Fruit fly (Drosophila melanogaster) whole organism, embryonic: ENCODE data around the gene Obp99c.
A peak's percentile ranks its signal among the peaks of the same experiment; 100 is the strongest.

ENCODE experiments used
- Antp ChIP-seq: fragments of 200-800 bp; sonication (Bioruptor generic); optimal IDR thresholded peaks from 3 replicates; lab custom pipeline; 2016; ENCODE audit warnings: missing biosample characterization, missing genetic modification characterization
- CG10147 ChIP-seq: fragments of 200-800 bp; sonication (Bioruptor generic); optimal IDR thresholded peaks from 2 replicates; lab custom pipeline; 2019; ENCODE audit warnings: missing biosample characterization, mild to moderate bottlenecking, missing genetic modification characterization, moderate library complexity
- CG11696 ChIP-seq: fragments of 200-800 bp; sonication (Bioruptor generic); IDR thresholded peaks from 2 replicates; pipeline ENCODE4 v1.3.6; 2022; ENCODE audit warnings: missing biosample characterization, missing genetic modification characterization
- CG12104 ChIP-seq: fragments of 200-800 bp; sonication (Bioruptor generic); optimal IDR thresholded peaks from 3 replicates; lab custom pipeline; 2016; ENCODE audit warnings: missing biosample characterization, missing genetic modification characterization
- CG12219 ChIP-seq: fragments of 200-800 bp; sonication (Bioruptor generic); optimal IDR thresholded peaks from 3 replicates; lab custom pipeline; 2018; ENCODE audit warnings: missing biosample characterization, mild to moderate bottlenecking, missing genetic modification characterization
- CG1233 ChIP-seq: fragments of 200-800 bp; sonication (Bioruptor generic); optimal IDR thresholded peaks from 4 replicates; lab custom pipeline; 2018; ENCODE audit warnings: missing biosample characterization, mild to moderate bottlenecking, missing genetic modification characterization
- CG12391 ChIP-seq: fragments of 200-800 bp; sonication (Bioruptor generic); optimal IDR thresholded peaks from 3 replicates; lab custom pipeline; 2018; ENCODE audit warnings: missing biosample characterization, mild to moderate bottlenecking, missing genetic modification characterization, moderate library complexity
- CG13123 ChIP-seq: fragments of 200-800 bp; sonication (Bioruptor generic); optimal IDR thresholded peaks from 2 replicates; lab custom pipeline; 2016; ENCODE audit warnings: missing biosample characterization, missing genetic modification characterization
- CG13424 ChIP-seq: fragments of 200-800 bp; sonication (Bioruptor generic); optimal IDR thresholded peaks from 2 replicates; lab custom pipeline; 2019; ENCODE audit warnings: missing biosample characterization, mild to moderate bottlenecking, missing genetic modification characterization, moderate library complexity
- CG15269 ChIP-seq: fragments of 200-800 bp; sonication (Bioruptor generic); optimal IDR thresholded peaks from 2 replicates; lab custom pipeline; 2018; ENCODE audit warnings: missing biosample characterization, mild to moderate bottlenecking, missing genetic modification characterization, moderate library complexity
- CG18619 ChIP-seq: fragments of 200-800 bp; sonication (Bioruptor generic); optimal IDR thresholded peaks from 3 replicates; lab custom pipeline; 2017; ENCODE audit warnings: missing biosample characterization, mild to moderate bottlenecking, missing genetic modification characterization
- CG2116 ChIP-seq: fragments of 200-800 bp; sonication (Bioruptor generic); optimal IDR thresholded peaks from 3 replicates; lab custom pipeline; 2018; ENCODE audit warnings: missing biosample characterization, mild to moderate bottlenecking, missing genetic modification characterization
- CG2129 ChIP-seq: fragments of 200-800 bp; sonication (Bioruptor generic); IDR thresholded peaks from 2 replicates; pipeline ENCODE4 v1.3.6; 2022; ENCODE audit warnings: missing biosample characterization, missing genetic modification characterization; ENCODE audit not compliant: partially characterized antibody
- CG3995 ChIP-seq: fragments of 200-800 bp; sonication (Bioruptor generic); optimal IDR thresholded peaks from 3 replicates; lab custom pipeline; 2016; ENCODE audit warnings: missing biosample characterization, missing genetic modification characterization
- CG4820 ChIP-seq: fragments of 200-800 bp; sonication (Bioruptor generic); optimal IDR thresholded peaks from 3 replicates; lab custom pipeline; 2016; ENCODE audit warnings: missing biosample characterization, missing genetic modification characterization
- CG7928 ChIP-seq: fragments of 200-800 bp; sonication (Bioruptor generic); optimal IDR thresholded peaks from 2 replicates; lab custom pipeline; 2017; ENCODE audit warnings: missing biosample characterization, mild to moderate bottlenecking, missing genetic modification characterization
- CG8089 ChIP-seq: fragments of 200-800 bp; sonication (Bioruptor generic); optimal IDR thresholded peaks from 3 replicates; lab custom pipeline; 2016; ENCODE audit warnings: missing biosample characterization, missing genetic modification characterization
- CG8924 ChIP-seq: fragments of 200-800 bp; optimal IDR thresholded peaks from 3 replicates; lab custom pipeline; 2019; ENCODE audit warnings: missing biosample characterization, mild to moderate bottlenecking, missing genetic modification characterization, moderate library complexity
- CG9797 ChIP-seq: fragments of 200-800 bp; sonication (Bioruptor generic); optimal IDR thresholded peaks from 3 replicates; lab custom pipeline; 2018; ENCODE audit warnings: missing biosample characterization, mild to moderate bottlenecking, missing genetic modification characterization
- CG9817 ChIP-seq: fragments of 200-800 bp; sonication (Bioruptor generic); optimal IDR thresholded peaks from 2 replicates; lab custom pipeline; 2018; ENCODE audit warnings: missing biosample characterization, mild to moderate bottlenecking, missing genetic modification characterization, moderate library complexity
- CHES-1-like ChIP-seq: fragments of 200-800 bp; sonication (Bioruptor generic); optimal IDR thresholded peaks from 2 replicates; lab custom pipeline; 2016; ENCODE audit warnings: missing biosample characterization, missing genetic modification characterization
- Dll ChIP-seq: fragments of 200-800 bp; sonication (Bioruptor generic); IDR thresholded peaks from 4 replicates; pipeline ENCODE4 v1.3.6; 2022; ENCODE audit warnings: missing biosample characterization, missing genetic modification characterization; ENCODE audit not compliant: partially characterized antibody
- Doc2 ChIP-seq: fragments of 200-800 bp; sonication (Bioruptor generic); IDR thresholded peaks from 2 replicates; pipeline ENCODE4 v1.3.6; 2022; ENCODE audit warnings: missing biosample characterization, missing genetic modification characterization
- Dp ChIP-seq: fragments of 200-800 bp; sonication (Bioruptor generic); optimal IDR thresholded peaks from 2 replicates; lab custom pipeline; 2018; ENCODE audit warnings: missing biosample characterization, mild to moderate bottlenecking, missing genetic modification characterization, moderate library complexity
- E2f1 ChIP-seq: fragments of 200-800 bp; sonication (Bioruptor generic); IDR thresholded peaks from 2 replicates; pipeline ENCODE4 v1.3.6; 2022; ENCODE audit warnings: missing biosample characterization, missing genetic modification characterization
- Gsc ChIP-seq: fragments of 200-800 bp; sonication (Bioruptor generic); IDR thresholded peaks from 2 replicates; pipeline ENCODE4 v1.3.6; 2022; ENCODE audit warnings: missing biosample characterization, missing genetic modification characterization
- HLH4C ChIP-seq: fragments of 200-800 bp; sonication (Bioruptor generic); IDR thresholded peaks from 3 replicates; pipeline ENCODE4 v1.3.6; 2022; ENCODE audit warnings: missing biosample characterization, missing genetic modification characterization; ENCODE audit not compliant: partially characterized antibody
- MBD-R2 ChIP-seq: fragments of 200-800 bp; sonication (Bioruptor generic); IDR thresholded peaks from 2 replicates; pipeline ENCODE4 v1.3.6; 2022; ENCODE audit warnings: missing biosample characterization, missing genetic modification characterization
- Myb ChIP-seq: fragments of 200-800 bp; sonication (Bioruptor generic); optimal IDR thresholded peaks from 2 replicates; lab custom pipeline; 2016; ENCODE audit warnings: missing biosample characterization, missing genetic modification characterization
- Nf-YC ChIP-seq: fragments of 200-800 bp; optimal IDR thresholded peaks from 3 replicates; lab custom pipeline; 2019; ENCODE audit warnings: missing biosample characterization, mild to moderate bottlenecking, missing genetic modification characterization, moderate library complexity
- Poxn ChIP-seq: fragments of 200-800 bp; sonication (Bioruptor generic); IDR thresholded peaks from 2 replicates; pipeline ENCODE4 v1.3.6; 2022; ENCODE audit warnings: missing biosample characterization, missing genetic modification characterization
- Sin3A ChIP-seq: fragments of >200 bp; optimal IDR thresholded peaks from 2 replicates; lab custom pipeline; 2018
- Sry-β ChIP-seq: fragments of 200-800 bp; sonication (Bioruptor generic); optimal IDR thresholded peaks from 2 replicates; lab custom pipeline; 2018; ENCODE audit warnings: missing biosample characterization, mild to moderate bottlenecking, missing genetic modification characterization, moderate library complexity
- YL-1 ChIP-seq: fragments of 200-800 bp; sonication (Bioruptor generic); optimal IDR thresholded peaks from 3 replicates; lab custom pipeline; 2017; ENCODE audit warnings: missing biosample characterization, mild to moderate bottlenecking, missing genetic modification characterization
- bsh ChIP-seq, 2 experiments: fragments of 200-800 bp; sonication (Bioruptor generic); optimal IDR thresholded peaks; 2 replicates each; lab custom pipeline; 2017 to 2018; ENCODE audit warnings: mild to moderate bottlenecking in 2 of 2, missing biosample characterization in 2 of 2, missing genetic modification characterization in 2 of 2, moderate library complexity in 1 of 2
- cg ChIP-seq: fragments of 200-800 bp; sonication (Bioruptor generic); optimal IDR thresholded peaks from 3 replicates; lab custom pipeline; 2019; ENCODE audit warnings: missing biosample characterization, mild to moderate bottlenecking, missing genetic modification characterization, moderate library complexity
- chn ChIP-seq: fragments of 200-800 bp; sonication (Bioruptor generic); optimal IDR thresholded peaks from 2 replicates; lab custom pipeline; 2016; ENCODE audit warnings: missing biosample characterization, missing genetic modification characterization
- cwo ChIP-seq: fragments of 200-800 bp; sonication (Bioruptor generic); optimal IDR thresholded peaks from 3 replicates; lab custom pipeline; 2017; ENCODE audit warnings: missing biosample characterization, missing genetic modification characterization, mild to moderate bottlenecking, moderate library complexity, missing genetic modification reagents
- ems ChIP-seq: fragments of 200-800 bp; sonication (Bioruptor generic); optimal IDR thresholded peaks from 3 replicates; lab custom pipeline; 2016; ENCODE audit warnings: missing biosample characterization, missing genetic modification characterization
- en ChIP-seq: fragments of 200-800 bp; sonication (Bioruptor generic); optimal IDR thresholded peaks from 2 replicates; lab custom pipeline; 2016; ENCODE audit warnings: missing biosample characterization, missing genetic modification characterization
- ewg ChIP-seq: fragments of 200-800 bp; sonication (Bioruptor generic); optimal IDR thresholded peaks from 3 replicates; lab custom pipeline; 2017; ENCODE audit warnings: mild to moderate bottlenecking, missing biosample characterization, missing genetic modification reagents, missing genetic modification characterization
- gfzf ChIP-seq: fragments of 200-800 bp; sonication (Bioruptor generic); optimal IDR thresholded peaks from 2 replicates; lab custom pipeline; 2016; ENCODE audit warnings: missing biosample characterization, mild to moderate bottlenecking, missing genetic modification characterization, moderate library complexity
- gro ChIP-seq: fragments of 200-800 bp; sonication (Bioruptor generic); optimal IDR thresholded peaks from 2 replicates; lab custom pipeline; 2016; ENCODE audit warnings: missing biosample characterization, missing genetic modification characterization
- h ChIP-seq: fragments of >200 bp; optimal IDR thresholded peaks from 2 replicates; lab custom pipeline; 2017
- hth ChIP-seq: fragments of >200 bp; optimal IDR thresholded peaks from 2 replicates; lab custom pipeline; 2017; ENCODE audit warnings: inconsistent platforms
- inv ChIP-seq: fragments of 200-800 bp; sonication (Bioruptor generic); IDR thresholded peaks from 2 replicates; pipeline ENCODE4 v1.3.6; 2022; ENCODE audit warnings: missing biosample characterization, missing genetic modification characterization; ENCODE audit not compliant: partially characterized antibody
- knrl ChIP-seq: fragments of 200-800 bp; sonication (Bioruptor generic); IDR thresholded peaks from 3 replicates; pipeline ENCODE4 v1.3.6; 2022; ENCODE audit warnings: missing biosample characterization, missing genetic modification characterization; ENCODE audit not compliant: partially characterized antibody
- onecut ChIP-seq: fragments of 200-800 bp; sonication (Bioruptor generic); IDR thresholded peaks from 2 replicates; pipeline ENCODE4 v1.3.6; 2022; ENCODE audit warnings: missing biosample characterization, missing genetic modification characterization
- pum ChIP-seq: fragments of 200-800 bp; sonication (Bioruptor generic); optimal IDR thresholded peaks from 2 replicates; lab custom pipeline; 2016; ENCODE audit warnings: missing biosample characterization, missing genetic modification characterization
- pzg ChIP-seq: fragments of 200-800 bp; sonication (Bioruptor generic); optimal IDR thresholded peaks from 3 replicates; lab custom pipeline; 2018; ENCODE audit warnings: missing biosample characterization, mild to moderate bottlenecking, missing genetic modification characterization, moderate library complexity
- row ChIP-seq: fragments of 200-800 bp; sonication (Bioruptor generic); IDR thresholded peaks from 3 replicates; pipeline ENCODE4 v1.3.6; 2022; ENCODE audit warnings: missing biosample characterization, missing genetic modification characterization
- unc-4 ChIP-seq: fragments of 200-800 bp; sonication (Bioruptor generic); IDR thresholded peaks from 2 replicates; pipeline ENCODE4 v1.3.6; 2022; ENCODE audit warnings: missing biosample characterization, missing genetic modification characterization; ENCODE audit not compliant: partially characterized antibody
- wor ChIP-seq: fragments of 200-800 bp; sonication (Bioruptor generic); IDR thresholded peaks from 2 replicates; pipeline ENCODE4 v1.3.6; 2022; ENCODE audit warnings: missing biosample characterization, missing genetic modification characterization

Gene Obp99c

DNA sequence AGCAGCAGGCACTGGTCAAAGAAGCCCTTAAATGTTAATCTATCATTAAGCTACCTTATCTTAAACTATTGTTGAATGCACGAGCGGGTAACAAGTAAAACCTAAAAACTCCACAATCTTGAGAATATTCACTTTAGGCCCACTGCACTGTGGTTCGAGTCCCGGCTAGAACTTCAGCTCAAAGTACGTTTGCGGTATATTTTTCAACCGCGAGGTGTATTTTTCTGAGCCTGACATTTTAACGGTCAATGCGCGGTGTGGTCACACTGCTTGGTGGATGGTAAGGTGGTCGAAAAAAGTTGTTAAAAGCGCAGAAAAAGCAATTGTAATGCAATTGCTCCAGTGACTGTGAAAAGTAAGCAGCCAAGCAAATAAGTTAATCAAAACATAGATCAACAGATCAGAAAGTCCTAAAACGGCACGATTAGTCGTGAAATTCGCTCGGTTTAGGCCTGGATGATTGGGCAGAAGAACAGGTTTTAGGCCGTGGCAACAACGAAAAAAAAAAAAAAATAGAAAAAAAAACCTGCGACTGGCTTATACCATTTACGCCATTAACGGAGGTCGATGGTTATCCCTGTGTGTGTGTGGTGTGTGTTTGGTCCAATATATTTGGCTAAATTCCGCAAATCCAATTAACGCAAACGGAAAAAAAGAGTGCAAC lies 36.6 kb upstream of the Obp99c start, which contains the start of gene Kul (continued):
- TF ChIP-seq MBD-R2 (peak; percentile 49), CG4820 (GFP tag; lab: Kevin White, UChicago) (no peak), CG11696 (GFP tag; lab: Robert Waterston, UW) (no peak), onecut (GFP tag; lab: Robert Waterston, UW) (no peak), Nf-YC (tag; lab: Kevin White, UChicago) (no peak), wor (GFP tag; lab: Robert Waterston, UW) (no peak), gro (no peak), CG15269 (no peak), CG12391 (tag; lab: Kevin White, UChicago) (no peak), CG10147 (no peak), CG1233 (peak; percentile 11), cg (GFP tag; lab: Kevin White, UChicago) (no peak), Sry-β (no peak), CG12219 (no peak), CG13123 (GFP tag; lab: Kevin White, UChicago) (no peak), CG8924 (tag; lab: Kevin White, UChicago) (no peak), h (lab: Kevin White, UChicago) (no peak), Myb (GFP tag; lab: Kevin White, UChicago) (peak; percentile 88), Sin3A (lab: Kevin White, UChicago) (peak; percentile 52), CG8089 (no peak), Antp (GFP tag; lab: Kevin White, UChicago) (no peak), Dll (no peak), E2f1 (GFP tag; lab: Robert Waterston, UW) (no peak), chn (no peak), CG18619 (GFP tag; lab: Kevin White, UChicago) (peak; percentile 18), CG13424 (tag; lab: Kevin White, UChicago) (no peak), CG12104 (GFP tag; lab: Kevin White, UChicago) (no peak), CG3995 (GFP tag; lab: Kevin White, UChicago) (peak; percentile 9), en (GFP tag; lab: Kevin White, UChicago) (no peak), cwo (no peak), pum (GFP tag; lab: Kevin White, UChicago) (no peak), CG9817 (tag; lab: Kevin White, UChicago) (no peak), Poxn (no peak), CG2129 (no peak), hth (lab: Kevin White, UChicago) (no peak), Gsc (GFP tag; lab: Robert Waterston, UW) (no peak), bsh (GFP tag; optimal IDR thresholded peaks at IDR 0.05; lab: Kevin White, UChicago) (peak; percentile 7 to 40), Doc2 (GFP tag; lab: Robert Waterston, UW) (no peak), ewg (GFP tag; lab: Kevin White, UChicago) (no peak)

DNA sequence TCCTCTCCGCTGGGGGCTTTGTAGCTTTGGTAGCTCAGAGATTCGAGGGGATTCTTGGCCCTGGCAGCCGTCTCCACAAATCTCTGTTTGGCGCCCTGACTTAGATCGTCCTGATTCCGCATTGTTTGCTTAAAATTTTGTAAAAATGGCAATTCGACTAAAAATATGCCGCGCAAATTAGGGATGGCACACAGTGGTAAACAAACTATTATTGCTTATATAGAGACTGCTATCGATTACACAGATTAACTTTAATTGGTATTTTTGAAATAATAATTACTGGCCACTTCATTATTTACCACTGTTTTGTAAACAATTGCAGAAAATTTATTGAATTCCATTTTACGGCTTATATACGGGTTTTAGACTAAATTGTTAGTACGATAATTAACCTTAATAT lies 35.6 kb upstream of the Obp99c start, which contains the start of the genes Naa40 and CG18731:
TSS of gene Naa40 (minus strand) at position 206 of the 400 bp plus-strand sequence.
TSS of gene CG18731 (plus strand) at position 283 of the 400 bp plus-strand sequence.
- peak; percentile 77 for TF ChIP-seq gfzf
- peak; percentile 65 for TF ChIP-seq knrl (GFP tag; lab: Robert Waterston, UW)
- peak; percentile 46 for TF ChIP-seq CHES-1-like (GFP tag; lab: Kevin White, UChicago)
- TF ChIP-seq HLH4C (GFP tag; lab: Robert Waterston, UW): peak; percentile 48
- TF ChIP-seq row (GFP tag; lab: Robert Waterston, UW): peak; percentile 39; the same call in 1 of the 3 replicates
- peak; percentile 75 for TF ChIP-seq Dp (GFP tag; lab: Kevin White, UChicago)
- TF ChIP-seq YL-1 (GFP tag; lab: Kevin White, UChicago): peak; percentile 6
- TF ChIP-seq CG9797 (GFP tag; lab: Kevin White, UChicago): peak; percentile 42
- peak; percentile 63 for TF ChIP-seq pzg (GFP tag; lab: Kevin White, UChicago)
- TF ChIP-seq CG7928 (GFP tag; lab: Kevin White, UChicago): no peak
- peak; percentile 48; the same call in 1 of the 2 replicates for TF ChIP-seq inv (GFP tag; lab: Robert Waterston, UW)
- peak; percentile 78 for TF ChIP-seq unc-4
- no peak for TF ChIP-seq ems (GFP tag; lab: Kevin White, UChicago)
- peak; percentile 23 for TF ChIP-seq CG2116
